Fruit fly (Drosophila melanogaster): ENCODE data around the gene CG15506.

The CG15506 gene

dm6 chr3R:29763154-29763553, 44.7 kb downstream of the CG15506 start:
- no peak for TF ChIP-seq noc (tag; optimal IDR thresholded peaks at IDR 0.05)

DNA sequence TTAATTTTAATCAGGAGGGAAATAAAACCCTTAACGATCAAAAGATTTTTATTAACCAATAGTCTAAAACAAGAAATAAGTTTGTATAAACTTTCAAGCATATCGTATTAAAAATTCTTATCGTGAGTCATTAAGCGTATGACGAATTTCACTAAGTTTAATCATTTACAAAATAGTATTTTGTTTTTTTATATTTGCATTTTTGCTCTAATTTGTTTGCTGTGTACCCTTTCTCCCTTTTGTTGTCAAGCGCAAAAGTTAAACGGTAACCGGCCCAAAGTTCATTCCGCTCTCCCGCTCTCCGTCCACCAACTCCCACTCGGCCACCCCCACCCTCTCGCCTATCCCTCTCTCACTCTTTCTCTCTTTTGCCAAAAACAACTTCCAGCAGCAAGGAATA, 45.3 kb downstream of the CG15506 start:
- no peak for TF ChIP-seq noc (tag; optimal IDR thresholded peaks at IDR 0.05)

DNA sequence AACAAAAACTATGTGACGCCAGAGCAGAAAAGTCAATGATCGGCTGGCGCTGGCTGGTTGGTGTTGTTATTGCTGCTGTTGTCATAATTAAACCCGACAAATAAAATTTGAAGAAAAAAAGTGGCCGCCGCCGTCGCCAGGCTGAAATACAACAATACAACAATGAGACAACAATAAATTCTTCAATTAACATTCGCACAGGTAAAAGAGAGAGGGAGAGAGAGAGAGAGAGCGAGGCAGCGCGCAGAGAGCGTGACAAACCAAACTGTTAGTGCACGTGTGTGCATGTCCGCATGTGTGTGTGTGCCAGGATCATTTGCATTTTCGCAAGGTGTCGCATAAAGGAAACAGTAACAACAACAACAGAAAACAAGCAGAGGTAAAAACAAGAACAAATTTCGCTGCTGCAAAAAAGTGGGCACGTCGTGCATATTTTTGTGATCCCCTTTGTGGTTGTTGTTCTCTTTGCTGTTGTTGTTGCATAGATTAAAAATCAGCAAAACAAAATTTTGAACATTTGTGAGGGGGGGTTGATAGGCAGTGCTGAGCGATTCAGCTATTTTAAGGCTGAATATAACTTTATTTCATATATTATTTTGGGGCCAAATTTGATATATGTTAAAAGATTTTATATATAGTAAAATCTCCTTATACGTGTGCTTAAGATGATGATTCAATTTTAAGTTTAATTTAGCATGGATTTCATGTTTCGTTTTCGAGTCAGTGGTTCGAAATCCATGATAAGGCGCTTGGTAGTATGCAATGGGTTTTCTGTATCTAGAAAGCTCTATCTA, 46.0 kb downstream of the CG15506 start:
- TF ChIP-seq noc (tag; optimal IDR thresholded peaks at IDR 0.05): no peak

- TF ChIP-seq noc (tag; optimal IDR thresholded peaks at IDR 0.05): no peak
Measured at dm6 chr3R:29765267-29766095, 47.0 kb downstream of the CG15506 start, which contains the start of gene kay. kay (plus strand) TSS chr3R:29765995.

- TF ChIP-seq noc (tag; optimal IDR thresholded peaks at IDR 0.05): no peak
Measured at dm6 chr3R:29767236-29767635, 48.8 kb downstream of the CG15506 start.

DNA sequence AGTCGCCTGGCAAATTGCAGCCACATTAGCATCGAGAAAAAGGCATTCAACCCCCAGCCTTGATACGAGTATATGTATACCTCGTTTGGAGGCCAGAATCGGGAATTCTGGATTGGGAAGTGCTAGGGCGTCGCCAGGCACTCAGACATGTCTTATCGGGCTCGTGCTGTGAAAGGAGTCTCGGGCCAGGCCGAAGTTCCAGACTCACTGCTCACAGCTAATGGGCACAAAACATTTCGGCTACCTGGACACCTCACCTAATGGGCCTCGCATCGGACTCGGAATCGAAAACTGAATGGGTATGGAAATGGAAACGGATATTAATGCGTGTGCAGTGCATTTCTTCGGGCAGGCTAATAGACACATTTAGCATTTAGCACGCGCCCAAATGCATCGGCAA, 52.5 kb downstream of the CG15506 start:
- TF ChIP-seq noc (tag; optimal IDR thresholded peaks at IDR 0.05): no peak

dm6 chr3R:29771645-29772089, 53.2 kb downstream of the CG15506 start:
- TF ChIP-seq noc (tag; optimal IDR thresholded peaks at IDR 0.05): no peak

Data from whole organism, larva.